Worm (Caenorhabditis elegans) whole organism, L3 larva: ENCODE data around the gene F59E12.17.

Source experiments
- nhr-12 ChIP-seq: fragments of 150-350 bp; optimal IDR thresholded peaks from 2 replicates; lab custom pipeline; 2014; ENCODE audit warnings: missing biosample characterization, missing genetic modification characterization
- pha-4 ChIP-seq: fragments of 150-350 bp; optimal IDR thresholded peaks from 2 replicates; lab custom pipeline; 2014; ENCODE audit warnings: missing biosample characterization, missing genetic modification reagents, missing genetic modification characterization

- TF ChIP-seq pha-4 (no peak), nhr-12 (tag; lab: Kevin White, UChicago) (no peak)
Measured at ce11 chrII:5651426-5651825, 2.2 kb upstream of the F59E12.17 start.
